Worm (Caenorhabditis elegans) whole organism, L4 larva: ENCODE measurements around the gene M01H9.3.

ENCODE experiments used
- dpl-1 ChIP-seq: fragments of 150-350 bp; optimal IDR thresholded peaks from 2 replicates; lab custom pipeline; 2014; ENCODE audit warnings: missing biosample characterization, missing genetic modification reagents, missing genetic modification characterization
- pha-4 ChIP-seq, 2 experiments: fragments of 150-350 bp in 1 of 2; fragments of 200-800 bp in 1 of 2; sonication (Bioruptor generic) in 1 of 2; IDR thresholded peaks in 1 of 2; optimal IDR thresholded peaks in 1 of 2; 2 replicates each; pipeline versions ENCODE4 v1.3.6 to Lab custom; 2014 to 2022; ENCODE audit warnings: missing genetic modification characterization in 2 of 2, missing genetic modification reagents in 2 of 2, missing biosample characterization in 1 of 2, missing compliant biosample characterization in 1 of 2

ce11 chrIV:4448343-4448742, 28.5 kb downstream of the M01H9.3 start:
- TF ChIP-seq dpl-1 (GFP tag; lab: Kevin White, UChicago) (no peak), pha-4 (GFP tag; IDR thresholded peaks at IDR 0.05; lab: Robert Waterston, UW) (no peak), pha-4 (tag; optimal IDR thresholded peaks at IDR 0.05; lab: Kevin White, UChicago) (no peak)
